Fruit fly (Drosophila melanogaster): ENCODE data around the gene Yp3.
A peak's percentile ranks its signal among the peaks of the same experiment; 100 is the strongest.

Yp3 gene

DNA sequence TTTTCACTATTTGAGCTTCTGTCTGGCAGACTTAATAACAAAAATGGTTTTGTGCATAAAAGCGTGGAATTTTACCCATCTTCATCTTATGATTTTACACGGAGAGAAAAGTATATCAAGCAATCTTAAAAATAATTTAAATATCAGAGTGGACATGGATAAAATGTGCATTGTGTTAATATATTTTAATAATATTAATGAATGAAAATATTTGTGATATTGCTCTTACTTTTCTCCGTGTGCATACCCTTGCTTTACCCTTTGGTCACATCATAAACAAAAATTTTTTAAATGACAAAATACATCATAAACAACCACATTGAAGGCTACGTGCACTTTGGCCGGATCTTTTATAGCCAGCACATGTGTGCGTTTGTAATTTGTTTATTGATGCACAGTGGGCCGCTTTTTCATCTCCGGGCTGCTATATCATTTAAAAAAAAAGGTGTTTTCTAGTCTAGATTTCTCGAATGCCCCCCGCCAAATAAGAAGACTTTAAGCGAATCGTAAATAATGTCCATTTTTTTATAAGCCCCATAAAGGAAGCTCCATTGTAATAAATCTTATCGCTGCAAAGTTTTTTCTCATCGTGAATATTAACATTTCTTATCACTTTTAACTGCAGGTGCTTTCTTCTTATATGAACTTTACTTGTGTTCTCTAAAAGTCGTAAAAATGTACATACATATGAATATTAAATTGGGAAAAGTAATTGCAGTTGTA, 5.2 kb downstream of the Yp3 start (continued):
- TF ChIP-seq CG6683 (GFP tag; optimal IDR thresholded peaks at IDR 0.05) (peak; percentile 9), CG10321 (GFP tag; IDR thresholded peaks at IDR 0.05) (no peak), CG14965 (GFP tag; optimal IDR thresholded peaks at IDR 0.05; ENCODE audit: borderline replicate concordance) (no peak), lab (GFP tag; optimal IDR thresholded peaks at IDR 0.05) (peak; percentile 55), CG18599 (GFP tag; optimal IDR thresholded peaks at IDR 0.05) (peak; percentile 26), CG2199 (GFP tag; IDR thresholded peaks at IDR 0.05) (peak; percentile 39; the same call in 1 of the 3 replicates), hkb (optimal IDR thresholded peaks at IDR 0.05) (no peak), hkb (GFP tag; IDR thresholded peaks at IDR 0.05) (peak; percentile 73; the same call in 1 of the 2 replicates), Fer3 (tag; optimal IDR thresholded peaks at IDR 0.05) (peak; percentile 36), CG31224 (GFP tag; IDR thresholded peaks at IDR 0.05) (no peak), YL-1 (GFP tag; optimal IDR thresholded peaks at IDR 0.05) (no peak), CG8359 (GFP tag; optimal IDR thresholded peaks at IDR 0.05; ENCODE audit: borderline replicate concordance) (no peak), CG8290 (GFP tag; optimal IDR thresholded peaks at IDR 0.05) (no peak), CG8290 (tag; optimal IDR thresholded peaks at IDR 0.05) (peak in 1 of 2 experiments; percentile 30), tll (GFP tag; optimal IDR thresholded peaks at IDR 0.05) (no peak), salm (tag; optimal IDR thresholded peaks at IDR 0.05) (peak; percentile 27), sisA (GFP tag; IDR thresholded peaks at IDR 0.05) (peak; percentile 52), esg (GFP tag; conservative IDR thresholded peaks at IDR 0.05) (peak; percentile 41; the same call in 1 of the 2 replicates), sima (GFP tag; optimal IDR thresholded peaks at IDR 0.05) (no peak), tio (GFP tag; optimal IDR thresholded peaks at IDR 0.05) (peak; percentile 15), CG14710 (tag; optimal IDR thresholded peaks at IDR 0.05) (peak; percentile 34), caup (GFP tag; optimal IDR thresholded peaks at IDR 0.05; ENCODE audit: severe bottlenecking) (peak; percentile 41)

DNA sequence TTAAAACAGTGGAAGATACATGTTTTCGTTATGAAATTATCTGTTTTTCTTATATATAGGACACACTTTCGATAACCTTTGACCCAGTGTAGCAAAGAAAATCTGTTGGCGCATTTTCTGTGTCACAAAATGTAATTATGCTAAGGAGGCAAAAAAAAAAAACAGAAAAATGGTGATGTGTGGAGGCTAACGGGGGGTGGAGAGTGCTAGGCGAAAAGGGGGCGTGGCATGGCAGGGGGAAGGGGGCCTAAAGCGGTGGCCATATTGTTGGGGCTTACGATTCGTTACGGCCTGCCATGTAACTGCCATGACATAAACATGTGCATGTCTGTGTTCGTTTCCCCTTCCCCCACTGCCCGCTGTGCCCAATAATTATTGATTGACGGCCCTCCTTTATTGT, 5.9 kb downstream of the Yp3 start:
- TF ChIP-seq chinmo (GFP tag; IDR thresholded peaks at IDR 0.05; ENCODE audit: partially characterized antibody) (0 out of 4 replicates have a peak, but pooled peaks have one; percentile 39), dmrt99B (tag; optimal IDR thresholded peaks at IDR 0.05) (no peak), Hmr (GFP tag; optimal IDR thresholded peaks at IDR 0.05) (no peak), Asciz (GFP tag; optimal IDR thresholded peaks at IDR 0.05) (no peak), CG16813 (GFP tag; IDR thresholded peaks at IDR 0.05; ENCODE audit: partially characterized antibody) (no peak), CG34422 (GFP tag; IDR thresholded peaks at IDR 0.05) (0 out of 3 replicates have a peak, but pooled peaks have one; percentile 7), CG32772 (GFP tag; IDR thresholded peaks at IDR 0.05) (peak; percentile 32; the same call in 1 of the 2 replicates), CG9932 (GFP tag; IDR thresholded peaks at IDR 0.05) (no peak), CG1603 (tag; optimal IDR thresholded peaks at IDR 0.05) (no peak), trem (tag; optimal IDR thresholded peaks at IDR 0.05) (no peak), tll (GFP tag; optimal IDR thresholded peaks at IDR 0.05) (no peak), CG9609 (GFP tag; optimal IDR thresholded peaks at IDR 0.05) (no peak), CG42726 (GFP tag; IDR thresholded peaks at IDR 0.05; ENCODE audit: partially characterized antibody) (0 out of 2 replicates have a peak, but pooled peaks have one; percentile 13), CG7987 (GFP tag; optimal IDR thresholded peaks at IDR 0.05) (no peak), Xrp1 (GFP tag; IDR thresholded peaks at IDR 0.05) (no peak), gcm (GFP tag; optimal IDR thresholded peaks at IDR 0.05) (no peak), hth (optimal IDR thresholded peaks at IDR 0.05) (no peak), CG10431 (GFP tag; optimal IDR thresholded peaks at IDR 0.05) (no peak), CG4854 (GFP tag; optimal IDR thresholded peaks at IDR 0.05) (no peak), esg (GFP tag; conservative IDR thresholded peaks at IDR 0.05) (0 out of 2 replicates have a peak, but pooled peaks have one; percentile 6), crol (GFP tag; IDR thresholded peaks at IDR 0.05) (peak; percentile 75), CG10209 (GFP tag; optimal IDR thresholded peaks at IDR 0.05) (no peak), CG2116 (GFP tag; optimal IDR thresholded peaks at IDR 0.05) (no peak), gce (GFP tag; IDR thresholded peaks at IDR 0.05) (no peak), gsb (GFP tag; IDR thresholded peaks at IDR 0.05) (no peak), Rfx (GFP tag; IDR thresholded peaks at IDR 0.05) (no peak), CG10959 (GFP tag; IDR thresholded peaks at IDR 0.05) (no peak), CG6813 (GFP tag; optimal IDR thresholded peaks at IDR 0.05) (no peak), CG32532 (GFP tag; IDR thresholded peaks at IDR 0.05) (no peak)
